Worm (Caenorhabditis elegans) whole organism, young adult: Measurements from ENCODE around the gene Y46G5A.34.

Experiments
- B0261.1 ChIP-seq: sonication (generic microtip); optimal IDR thresholded peaks from 2 replicates; lab custom pipeline; 2016; ENCODE audit warnings: mild to moderate bottlenecking, missing genetic modification characterization, moderate library complexity, missing compliant biosample characterization
- B0336.3 ChIP-seq: fragments of 200-800 bp; sonication (Bioruptor generic); IDR thresholded peaks from 2 replicates; pipeline ENCODE4 v1.3.6; 2022; ENCODE audit warnings: missing genetic modification characterization, missing compliant biosample characterization
- C17E4.6 ChIP-seq: fragments of 200-800 bp; sonication (Bioruptor generic); IDR thresholded peaks from 2 replicates; pipeline ENCODE4 v1.3.6; 2022; ENCODE audit warnings: missing genetic modification reagents, missing genetic modification characterization, missing compliant biosample characterization
- D2030.7 ChIP-seq: fragments of 200-800 bp; sonication (Bioruptor generic); IDR thresholded peaks from 2 replicates; pipeline ENCODE4 v1.3.6; 2022; ENCODE audit warnings: missing genetic modification reagents, missing genetic modification characterization, missing compliant biosample characterization
- F10E7.11 ChIP-seq: sonication (generic microtip); optimal IDR thresholded peaks from 2 replicates; lab custom pipeline; 2017; ENCODE audit warnings: mild to moderate bottlenecking, missing genetic modification characterization, moderate library complexity, missing compliant biosample characterization
- F22D6.2 ChIP-seq: sonication (generic microtip); optimal IDR thresholded peaks from 2 replicates; lab custom pipeline; 2016; ENCODE audit warnings: mild to moderate bottlenecking, missing genetic modification characterization, missing compliant biosample characterization
- F33H1.4 ChIP-seq: fragments of 200-800 bp; sonication (Bioruptor generic); IDR thresholded peaks from 2 replicates; pipeline ENCODE4 v1.3.6; 2022; ENCODE audit warnings: missing genetic modification reagents, missing genetic modification characterization, missing compliant biosample characterization
- F37B4.10 ChIP-seq: fragments of 200-800 bp; sonication (Bioruptor generic); IDR thresholded peaks from 2 replicates; pipeline ENCODE4 v1.3.6; 2022; ENCODE audit warnings: missing genetic modification characterization, missing compliant biosample characterization
- Y95B8A.8 ChIP-seq: fragments of 200-800 bp; sonication (Bioruptor generic); IDR thresholded peaks from 2 replicates; pipeline ENCODE4 v1.3.6; 2022; ENCODE audit warnings: missing genetic modification reagents, missing genetic modification characterization, missing compliant biosample characterization
- athp-1 ChIP-seq: sonication (generic microtip); optimal IDR thresholded peaks from 2 replicates; lab custom pipeline; 2017; ENCODE audit warnings: mild to moderate bottlenecking, missing genetic modification characterization, missing compliant biosample characterization
- attf-3 ChIP-seq: fragments of 200-800 bp; sonication (Bioruptor generic); conservative IDR thresholded peaks from 2 replicates; pipeline ENCODE4 v1.3.6; 2022; ENCODE audit warnings: missing genetic modification reagents, missing genetic modification characterization, missing compliant biosample characterization
- attf-5 ChIP-seq: fragments of 200-800 bp; sonication (Bioruptor generic); optimal IDR thresholded peaks from 2 replicates; lab custom pipeline; 2018; ENCODE audit warnings: mild to moderate bottlenecking, missing genetic modification characterization, missing compliant biosample characterization
- cebp-1 ChIP-seq, 2 experiments: fragments of 200-800 bp in 1 of 2; sonication (Bioruptor generic) in 1 of 2; sonication (generic microtip) in 1 of 2; IDR thresholded peaks in 1 of 2; optimal IDR thresholded peaks in 1 of 2; 2 replicates each; pipeline versions ENCODE4 v1.3.6 to Lab custom; 2017 to 2022; ENCODE audit warnings: missing compliant biosample characterization in 2 of 2, missing genetic modification characterization in 2 of 2, mild to moderate bottlenecking in 1 of 2, missing genetic modification reagents in 1 of 2, moderate library complexity in 1 of 2
- chd-7 ChIP-seq: sonication (generic microtip); optimal IDR thresholded peaks from 2 replicates; lab custom pipeline; 2016; ENCODE audit warnings: mild to moderate bottlenecking, missing genetic modification characterization, moderate library complexity, missing compliant biosample characterization
- efl-1 ChIP-seq: fragments of 150-350 bp; optimal IDR thresholded peaks from 2 replicates; lab custom pipeline; 2014; ENCODE audit warnings: missing biosample characterization, missing genetic modification reagents, missing genetic modification characterization
- him-1 ChIP-seq: sonication (generic microtip); optimal IDR thresholded peaks from 2 replicates; lab custom pipeline; 2016; ENCODE audit warnings: missing genotype, missing genetic modification reagents, missing genetic modification characterization, missing compliant biosample characterization
- hlh-12 ChIP-seq: sonication (generic microtip); optimal IDR thresholded peaks from 2 replicates; lab custom pipeline; 2016; ENCODE audit warnings: missing genetic modification characterization, missing compliant biosample characterization
- hmg-1.2 ChIP-seq: fragments of 200-800 bp; sonication (Bioruptor generic); IDR thresholded peaks from 2 replicates; pipeline ENCODE4 v1.3.6; 2022; ENCODE audit warnings: missing genetic modification reagents, missing genetic modification characterization, missing compliant biosample characterization
- let-526 ChIP-seq: fragments of 200-800 bp; sonication (Bioruptor generic); IDR thresholded peaks from 2 replicates; pipeline ENCODE4 v1.3.6; 2022; ENCODE audit warnings: missing genetic modification reagents, missing genetic modification characterization, missing compliant biosample characterization
- lin-40 ChIP-seq: sonication (generic microtip); optimal IDR thresholded peaks from 2 replicates; lab custom pipeline; 2016; ENCODE audit warnings: missing genetic modification characterization, mild to moderate bottlenecking, missing compliant biosample characterization, missing genotype, missing genetic modification reagents
- lin-54 ChIP-seq: fragments of 200-800 bp; sonication (Bioruptor generic); optimal IDR thresholded peaks from 2 replicates; lab custom pipeline; 2018; ENCODE audit warnings: mild to moderate bottlenecking, missing genetic modification characterization, missing compliant biosample characterization
- lsl-1 ChIP-seq: fragments of 200-800 bp; sonication (Bioruptor generic); optimal IDR thresholded peaks from 2 replicates; lab custom pipeline; 2018; ENCODE audit warnings: mild to moderate bottlenecking, missing genetic modification characterization, moderate library complexity, missing compliant biosample characterization
- madf-3 ChIP-seq: fragments of 200-800 bp; sonication (Bioruptor generic); IDR thresholded peaks from 2 replicates; pipeline ENCODE4 v1.3.6; 2022; ENCODE audit warnings: missing genetic modification reagents, missing genetic modification characterization, missing compliant biosample characterization
- madf-6 ChIP-seq: fragments of 200-800 bp; sonication (Bioruptor generic); IDR thresholded peaks from 2 replicates; pipeline ENCODE4 v1.3.6; 2022; ENCODE audit warnings: missing genetic modification reagents, missing genetic modification characterization, missing compliant biosample characterization
- madf-8 ChIP-seq: fragments of 200-800 bp; sonication (Bioruptor generic); conservative IDR thresholded peaks from 2 replicates; pipeline ENCODE4 v1.3.6; 2022; ENCODE audit warnings: missing genetic modification reagents, missing genetic modification characterization, missing compliant biosample characterization
- nfya-1 ChIP-seq: sonication (generic microtip); optimal IDR thresholded peaks from 2 replicates; lab custom pipeline; 2017; ENCODE audit warnings: antibody characterized with exemption, missing compliant biosample characterization, missing genetic modification characterization, borderline replicate concordance; ENCODE audit not compliant: insufficient read depth
- nfya-2 ChIP-seq: fragments of 200-800 bp; sonication (Bioruptor generic); IDR thresholded peaks from 2 replicates; pipeline ENCODE4 v1.3.6; 2022; ENCODE audit warnings: missing genetic modification reagents, missing genetic modification characterization, missing compliant biosample characterization
- nfyb-1 ChIP-seq: fragments of 200-800 bp; sonication (Bioruptor generic); IDR thresholded peaks from 2 replicates; pipeline ENCODE4 v1.3.6; 2022; ENCODE audit warnings: missing genetic modification reagents, missing genetic modification characterization, missing compliant biosample characterization
- nhr-120 ChIP-seq: fragments of 200-800 bp; sonication (Bioruptor generic); IDR thresholded peaks from 2 replicates; pipeline ENCODE4 v1.3.6; 2022; ENCODE audit warnings: missing genetic modification characterization, missing compliant biosample characterization
- repo-1 ChIP-seq: sonication (generic microtip); optimal IDR thresholded peaks from 2 replicates; lab custom pipeline; 2017; ENCODE audit warnings: mild to moderate bottlenecking, missing genetic modification characterization, missing compliant biosample characterization
- rpc-1 ChIP-seq, 2 experiments: fragments of 150-350 bp in 1 of 2; sonication (generic microtip) in 1 of 2; optimal IDR thresholded peaks; 2 replicates each; lab custom pipeline; 2014 to 2018; ENCODE audit warnings: missing biosample characterization in 1 of 2, missing genetic modification characterization in 1 of 2, missing genetic modification reagents in 1 of 2, missing genotype in 1 of 2
- snpc-4 ChIP-seq, 5 experiments: fragments of 150-350 bp in 1 of 5; sonication (generic microtip) in 4 of 5; optimal IDR thresholded peaks; 2 replicates each; lab custom pipeline; 2014 to 2018; ENCODE audit warnings: missing genetic modification characterization in 5 of 5, missing biosample characterization in 3 of 5, antibody characterized with exemption in 2 of 5, mild to moderate bottlenecking in 2 of 5, missing compliant biosample characterization in 2 of 5, missing genotype in 2 of 5, moderate library complexity in 2 of 5, missing genetic modification reagents in 1 of 5
- tbp1 ChIP-seq: fragments of 200-800 bp; sonication (Bioruptor generic); optimal IDR thresholded peaks from 2 replicates; lab custom pipeline; 2018; ENCODE audit warnings: mild to moderate bottlenecking, missing genetic modification characterization, missing compliant biosample characterization
- tlf-1 ChIP-seq: fragments of 200-800 bp; sonication (Bioruptor generic); optimal IDR thresholded peaks from 2 replicates; lab custom pipeline; 2018; ENCODE audit warnings: mild to moderate bottlenecking, missing genetic modification characterization, missing compliant biosample characterization
- unc-130 ChIP-seq: sonication (generic microtip); optimal IDR thresholded peaks from 2 replicates; lab custom pipeline; 2016; ENCODE audit warnings: missing genetic modification reagents, missing genetic modification characterization, missing compliant biosample characterization
- xnd-1 ChIP-seq: sonication (generic microtip); optimal IDR thresholded peaks from 2 replicates; lab custom pipeline; 2016; ENCODE audit warnings: missing genotype, missing genetic modification reagents, missing genetic modification characterization, missing compliant biosample characterization
- ztf-22 ChIP-seq: fragments of 200-800 bp; sonication (Bioruptor generic); optimal IDR thresholded peaks from 2 replicates; lab custom pipeline; 2018; ENCODE audit warnings: mild to moderate bottlenecking, missing genetic modification characterization, moderate library complexity, missing compliant biosample characterization
- ztf-25 ChIP-seq: fragments of 200-800 bp; sonication (Bioruptor generic); IDR thresholded peaks from 2 replicates; pipeline ENCODE4 v1.3.6; 2022; ENCODE audit warnings: missing genetic modification reagents, missing genetic modification characterization, missing compliant biosample characterization
- ztf-26 ChIP-seq: sonication (generic microtip); optimal IDR thresholded peaks from 2 replicates; lab custom pipeline; 2017; ENCODE audit warnings: missing genetic modification characterization, missing compliant biosample characterization

Gene Y46G5A.34

DNA sequence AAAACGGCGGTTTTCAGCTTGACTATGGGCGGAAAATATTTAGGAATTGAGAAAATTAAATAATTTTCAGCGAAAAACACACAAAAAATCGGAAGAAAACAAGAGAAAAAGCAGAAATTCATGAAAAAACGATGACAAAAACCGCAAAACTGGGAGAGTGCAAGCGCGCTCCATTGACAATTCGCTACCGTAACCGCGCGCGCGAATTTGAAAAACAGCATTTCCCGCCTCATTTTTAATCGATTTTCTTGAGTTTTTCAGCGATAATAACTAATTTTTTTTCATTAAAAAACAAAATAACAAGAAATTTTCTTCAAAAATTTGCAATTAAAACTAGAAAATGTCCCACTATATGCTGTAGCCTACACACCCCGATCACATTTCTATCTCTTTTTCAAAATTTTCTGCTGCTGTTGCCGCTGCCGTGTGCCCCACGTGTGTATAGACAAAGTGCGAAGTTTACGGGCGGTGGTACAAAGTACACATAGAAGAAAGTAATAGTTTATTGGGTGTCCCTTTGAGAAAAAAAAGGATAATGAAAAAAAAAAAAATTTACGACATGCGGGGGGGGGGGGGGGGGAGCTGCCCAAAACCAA lies 23.5 kb downstream of the Y46G5A.34 start (continued):
- TF ChIP-seq snpc-4 (GFP tag; optimal IDR thresholded peaks at IDR 0.05; lab: Kevin White, UChicago), result no peak
- TF ChIP-seq snpc-4 (tag; optimal IDR thresholded peaks at IDR 0.05; lab: Kevin White, UChicago), result peak in 2 of 4 experiments; percentile 32 to 47
- TF ChIP-seq unc-130 (GFP tag; lab: Kevin White, UChicago), result peak; percentile 38
- TF ChIP-seq cebp-1 (GFP tag; IDR thresholded peaks at IDR 0.05; lab: Robert Waterston, UW), result no peak
- TF ChIP-seq cebp-1 (tag; optimal IDR thresholded peaks at IDR 0.05; lab: Kevin White, UChicago), result peak; percentile 36
- peak; percentile 66 for TF ChIP-seq him-1
- peak; percentile 38 for TF ChIP-seq tlf-1 (GFP tag; lab: Kevin White, UChicago)
- TF ChIP-seq madf-3 (GFP tag; lab: Robert Waterston, UW), result 0 out of 2 replicates have a peak, but pooled peaks have one; percentile 57
- 0 out of 2 replicates have a peak, but pooled peaks have one; percentile 4 for TF ChIP-seq Y95B8A.8 (GFP tag; lab: Robert Waterston, UW)
- TF ChIP-seq nfyb-1 (GFP tag; lab: Robert Waterston, UW), result peak; percentile 62; the same call in 1 of the 2 replicates
- TF ChIP-seq B0336.3 (GFP tag; lab: Robert Waterston, UW), result peak; percentile 54
- no peak for TF ChIP-seq B0261.1
- TF ChIP-seq madf-8 (GFP tag; lab: Robert Waterston, UW), result peak; percentile 91
- TF ChIP-seq lsl-1 (GFP tag; lab: Kevin White, UChicago), result peak; percentile 97
- peak; percentile 54 for TF ChIP-seq hmg-1.2 (GFP tag; lab: Robert Waterston, UW)
- TF ChIP-seq tbp1 (GFP tag; lab: Kevin White, UChicago), result peak; percentile 28
- no peak for TF ChIP-seq hlh-12 (tag; lab: Kevin White, UChicago)
- TF ChIP-seq ztf-25 (GFP tag; lab: Robert Waterston, UW), result no peak
- TF ChIP-seq nhr-120 (GFP tag; lab: Robert Waterston, UW), result no peak
- TF ChIP-seq attf-5 (GFP tag; lab: Kevin White, UChicago), result peak; percentile 14
- peak; percentile 90 for TF ChIP-seq xnd-1 (tag; lab: Kevin White, UChicago)
- no peak for TF ChIP-seq F37B4.10 (GFP tag; lab: Robert Waterston, UW)
- TF ChIP-seq C17E4.6 (GFP tag; lab: Robert Waterston, UW), result 0 out of 2 replicates have a peak, but pooled peaks have one; percentile 33
- peak; percentile 90 for TF ChIP-seq D2030.7 (GFP tag; lab: Robert Waterston, UW)
- TF ChIP-seq madf-6 (GFP tag; lab: Robert Waterston, UW), result peak; percentile 97
- no peak for TF ChIP-seq nfya-1 (tag; lab: Kevin White, UChicago)
- TF ChIP-seq rpc-1 (optimal IDR thresholded peaks at IDR 0.05; lab: Kevin White, UChicago), result no peak
- TF ChIP-seq rpc-1 (tag; optimal IDR thresholded peaks at IDR 0.05; lab: Kevin White, UChicago), result no peak
- TF ChIP-seq ztf-26, result no peak
- peak; percentile 84 for TF ChIP-seq F33H1.4 (GFP tag; lab: Robert Waterston, UW)

- no peak for TF ChIP-seq let-526
- no peak for TF ChIP-seq athp-1 (tag; lab: Kevin White, UChicago)
- TF ChIP-seq efl-1 (GFP tag; lab: Kevin White, UChicago), result no peak
- no peak for TF ChIP-seq nfya-2 (GFP tag; lab: Robert Waterston, UW)
- TF ChIP-seq lin-40 (tag; lab: Kevin White, UChicago), result no peak
- TF ChIP-seq attf-3 (GFP tag; lab: Robert Waterston, UW), result no peak
- no peak for TF ChIP-seq repo-1 (tag; lab: Kevin White, UChicago)
- TF ChIP-seq xnd-1 (tag; lab: Kevin White, UChicago), result no peak
- TF ChIP-seq lin-54 (GFP tag; lab: Kevin White, UChicago), result no peak
- no peak for TF ChIP-seq F33H1.4 (GFP tag; lab: Robert Waterston, UW)
- TF ChIP-seq F22D6.2 (tag; lab: Kevin White, UChicago), result no peak
- no peak for TF ChIP-seq chd-7 (tag; lab: Kevin White, UChicago)
- no peak for TF ChIP-seq madf-8 (GFP tag; lab: Robert Waterston, UW)
- no peak for TF ChIP-seq ztf-22 (GFP tag; lab: Kevin White, UChicago)
- no peak for TF ChIP-seq F10E7.11 (tag; lab: Kevin White, UChicago)
Observed at ce11 chrII:12805161-12805560, 28.7 kb downstream of the Y46G5A.34 start, which contains the start of the genes Y46G5A.18 and Y46G5A.47. Gene Y46G5A.18 (minus strand): TSS chrII:12805261. Gene Y46G5A.47 (minus strand): TSS chrII:12805306.
